Worm (Caenorhabditis elegans): Measurements from ENCODE around the gene arx-4.
A peak's percentile ranks its signal among the peaks of the same experiment; 100 is the strongest.

arx-4 gene

DNA sequence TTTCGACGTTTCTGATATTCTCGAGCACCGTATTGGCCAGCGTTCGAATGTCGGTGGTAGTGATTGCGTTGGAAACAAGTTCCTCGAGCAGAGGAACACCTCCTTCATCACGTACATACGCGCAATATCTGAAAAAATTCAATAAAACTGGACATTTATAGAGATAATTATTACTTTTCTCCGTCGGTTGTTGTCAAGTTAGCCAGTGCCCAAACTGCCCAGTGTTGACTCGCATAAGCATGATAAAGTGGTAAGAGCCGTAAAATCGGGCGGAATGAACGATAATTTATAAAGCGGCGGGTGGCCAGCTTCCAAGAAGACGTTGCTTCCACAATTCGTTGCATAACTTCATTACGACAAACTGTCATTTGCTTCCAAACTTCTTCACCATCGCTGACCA lies 21.5 kb downstream of the arx-4 start:
- no peak for TF ChIP-seq syd-9 (tag; optimal IDR thresholded peaks at IDR 0.05)
- no peak for TF ChIP-seq ets-4 (tag; optimal IDR thresholded peaks at IDR 0.05)
- no peak for TF ChIP-seq ahr-1 (tag; optimal IDR thresholded peaks at IDR 0.05)

DNA sequence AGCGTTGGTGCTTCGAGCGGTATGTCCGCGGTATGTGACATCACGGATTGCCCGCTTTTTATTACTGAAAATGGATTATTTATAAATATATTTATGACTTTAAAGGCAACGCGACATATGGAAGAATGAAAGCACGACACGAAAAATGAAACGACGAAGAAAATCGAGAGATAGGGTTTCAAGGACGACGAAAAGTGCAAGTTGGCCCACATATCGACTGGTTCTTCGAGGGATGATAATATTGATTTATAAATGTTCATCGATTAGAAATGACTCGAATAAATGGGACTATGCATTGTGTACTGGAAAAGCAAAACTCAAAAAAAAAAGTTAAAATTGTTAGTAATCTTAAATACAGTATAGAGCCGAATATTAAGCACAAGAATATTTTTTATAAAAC lies 24.6 kb downstream of the arx-4 start, which contains the start of gene zer-1:
TSS of gene zer-1 (minus strand) at position 68 of the 400 bp plus-strand sequence.
- TF ChIP-seq tbx-2 (tag; optimal IDR thresholded peaks at IDR 0.05) (no peak), syd-9 (tag; optimal IDR thresholded peaks at IDR 0.05) (no peak), lim-6 (tag; optimal IDR thresholded peaks at IDR 0.05) (no peak), ceh-34 (tag; optimal IDR thresholded peaks at IDR 0.05) (no peak), ceh-48 (tag; optimal IDR thresholded peaks at IDR 0.05) (no peak), hlh-8 (tag; optimal IDR thresholded peaks at IDR 0.05) (no peak), ets-4 (tag; optimal IDR thresholded peaks at IDR 0.05) (no peak), ceh-6 (GFP tag; optimal IDR thresholded peaks at IDR 0.05) (no peak), rnt-1 (tag; optimal IDR thresholded peaks at IDR 0.05) (no peak), ceh-19 (GFP tag; optimal IDR thresholded peaks at IDR 0.05) (no peak), F13H6.1 (tag; optimal IDR thresholded peaks at IDR 0.05) (no peak), pha-2 (tag; optimal IDR thresholded peaks at IDR 0.05) (no peak)

DNA sequence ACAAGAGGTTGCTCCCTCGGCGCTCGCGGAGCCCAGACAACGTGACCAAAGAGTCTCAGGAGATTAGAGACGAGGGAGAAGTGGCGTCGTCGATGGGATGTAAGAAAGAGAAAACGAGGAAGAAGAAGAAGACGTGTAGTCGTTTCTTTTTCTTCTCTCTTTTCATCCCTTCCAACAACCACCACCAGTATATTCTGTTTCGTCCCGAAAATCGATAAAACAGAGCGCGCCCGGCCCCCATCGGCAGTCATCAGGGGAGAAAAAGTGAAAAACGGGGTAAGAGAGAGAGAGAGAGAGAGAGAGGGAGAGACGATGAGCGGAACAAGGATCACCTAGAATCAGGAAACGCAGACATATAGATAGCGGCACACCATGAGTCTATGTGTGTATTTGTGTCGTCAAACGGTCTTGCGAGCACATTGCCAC lies 25.8 kb downstream of the arx-4 start:
- no peak for TF ChIP-seq zip-5 (tag; optimal IDR thresholded peaks at IDR 0.05)
- peak; percentile 42 for TF ChIP-seq ceh-18 (tag; optimal IDR thresholded peaks at IDR 0.05)
- peak; percentile 22 for TF ChIP-seq ceh-30 (tag; optimal IDR thresholded peaks at IDR 0.05)
- TF ChIP-seq ahr-1 (tag; optimal IDR thresholded peaks at IDR 0.05), result no peak
- no peak for TF ChIP-seq ceh-2 (tag; optimal IDR thresholded peaks at IDR 0.05)
- no peak for TF ChIP-seq C08G9.2 (tag; optimal IDR thresholded peaks at IDR 0.05)
- TF ChIP-seq ceh-48 (tag; optimal IDR thresholded peaks at IDR 0.05), result peak; percentile 99
- no peak for TF ChIP-seq pag-3 (tag; optimal IDR thresholded peaks at IDR 0.05; ENCODE audit: borderline replicate concordance)
- peak; percentile 55 for TF ChIP-seq unc-55 (GFP tag; optimal IDR thresholded peaks at IDR 0.05)
- no peak for TF ChIP-seq Y22D7AL.16 (tag; optimal IDR thresholded peaks at IDR 0.05)
- peak; percentile 44 for TF ChIP-seq fkh-10 (GFP tag; optimal IDR thresholded peaks at IDR 0.05)
- no peak for TF ChIP-seq pax-1 (tag; optimal IDR thresholded peaks at IDR 0.05)
- TF ChIP-seq nhr-232 (tag; optimal IDR thresholded peaks at IDR 0.05), result no peak
- TF ChIP-seq pha-4 (tag; optimal IDR thresholded peaks at IDR 0.05), result no peak
- TF ChIP-seq sdc-2 (tag; optimal IDR thresholded peaks at IDR 0.05), result no peak
- no peak for TF ChIP-seq ceh-24 (tag; optimal IDR thresholded peaks at IDR 0.05)
- no peak for TF ChIP-seq ceh-9 (tag; optimal IDR thresholded peaks at IDR 0.05)
- TF ChIP-seq tbx-7 (tag; optimal IDR thresholded peaks at IDR 0.05), result no peak
- peak; percentile 14 for TF ChIP-seq syd-9 (tag; optimal IDR thresholded peaks at IDR 0.05)
- TF ChIP-seq unc-3 (GFP tag; conservative IDR thresholded peaks at IDR 0.05), result no peak; the same call in 1 of the 2 replicates
- peak; percentile 45 for TF ChIP-seq unc-3 (tag; optimal IDR thresholded peaks at IDR 0.05)
- TF ChIP-seq ztf-16 (tag; optimal IDR thresholded peaks at IDR 0.05), result no peak
- peak; percentile 10 for TF ChIP-seq rnt-1 (tag; optimal IDR thresholded peaks at IDR 0.05)
- no peak for TF ChIP-seq pqm-1 (tag; optimal IDR thresholded peaks at IDR 0.05)
- peak; percentile 73 for TF ChIP-seq hlh-30 (tag; optimal IDR thresholded peaks at IDR 0.05; ENCODE audit: insufficient read depth)
- TF ChIP-seq unc-42 (tag; optimal IDR thresholded peaks at IDR 0.05), result peak; percentile 73
- no peak for TF ChIP-seq K02D7.2 (tag; optimal IDR thresholded peaks at IDR 0.05)
- no peak for TF ChIP-seq hlh-6 (tag; optimal IDR thresholded peaks at IDR 0.05)
- no peak for TF ChIP-seq hlh-13 (GFP tag; optimal IDR thresholded peaks at IDR 0.05)
- peak; percentile 50 for TF ChIP-seq ceh-14 (tag; optimal IDR thresholded peaks at IDR 0.05)
- TF ChIP-seq odd-2 (tag; optimal IDR thresholded peaks at IDR 0.05), result no peak
- no peak for TF ChIP-seq ceh-22 (tag; optimal IDR thresholded peaks at IDR 0.05)
- no peak for TF ChIP-seq sox-4 (tag; optimal IDR thresholded peaks at IDR 0.05)
- TF ChIP-seq nfya-1 (tag; optimal IDR thresholded peaks at IDR 0.05), result peak; percentile 71
- TF ChIP-seq tbx-2 (tag; optimal IDR thresholded peaks at IDR 0.05), result peak; percentile 76
- no peak for TF ChIP-seq mec-3 (tag; optimal IDR thresholded peaks at IDR 0.05; ENCODE audit: borderline replicate concordance)
- TF ChIP-seq eyg-1 (tag; optimal IDR thresholded peaks at IDR 0.05), result peak; percentile 53
- TF ChIP-seq sox-2 (GFP tag; IDR thresholded peaks at IDR 0.05), result no peak
- peak; percentile 40 for TF ChIP-seq ceh-34 (tag; optimal IDR thresholded peaks at IDR 0.05)
- TF ChIP-seq pat-9 (tag; optimal IDR thresholded peaks at IDR 0.05), result no peak
- TF ChIP-seq dve-1 (tag; optimal IDR thresholded peaks at IDR 0.05), result peak; percentile 55
- TF ChIP-seq ref-2 (tag; optimal IDR thresholded peaks at IDR 0.05), result peak; percentile 35

Measured in whole organism, late embryonic.